Worm (Caenorhabditis elegans) whole organism, L3 larva: ENCODE measurements around the gene pgl-2.

Source experiments
- ZK546.5 ChIP-seq: sonication (generic microtip); optimal IDR thresholded peaks from 2 replicates; lab custom pipeline; 2017; ENCODE audit warnings: missing biosample characterization, missing genetic modification characterization
- aly-2 ChIP-seq: fragments of 150-350 bp; optimal IDR thresholded peaks from 2 replicates; lab custom pipeline; 2014; ENCODE audit warnings: missing biosample characterization, missing genetic modification characterization
- ama-1 ChIP-seq: fragments of 150-350 bp; optimal IDR thresholded peaks from 2 replicates; lab custom pipeline; 2018
- ceh-16 ChIP-seq: sonication (generic microtip); optimal IDR thresholded peaks from 2 replicates; lab custom pipeline; 2017; ENCODE audit warnings: missing biosample characterization, missing genetic modification characterization
- ceh-28 ChIP-seq: fragments of 150-350 bp; optimal IDR thresholded peaks from 2 replicates; lab custom pipeline; 2014; ENCODE audit warnings: missing biosample characterization, missing genetic modification reagents, missing genetic modification characterization
- ceh-82 ChIP-seq: fragments of 150-350 bp; optimal IDR thresholded peaks from 2 replicates; lab custom pipeline; 2014; ENCODE audit warnings: missing biosample characterization, missing genetic modification characterization
- ceh-9 ChIP-seq: sonication (generic microtip); optimal IDR thresholded peaks from 2 replicates; lab custom pipeline; 2018; ENCODE audit warnings: missing biosample characterization, missing genetic modification characterization
- daf-12 ChIP-seq: fragments of 150-350 bp; optimal IDR thresholded peaks from 2 replicates; lab custom pipeline; 2014; ENCODE audit warnings: missing biosample characterization, missing genetic modification reagents, missing genetic modification characterization
- egl-27 ChIP-seq: sonication (generic microtip); optimal IDR thresholded peaks from 4 replicates; lab custom pipeline; 2017; ENCODE audit warnings: missing biosample characterization, missing genetic modification reagents, missing genetic modification characterization
- egl-5 ChIP-seq: fragments of 150-350 bp; optimal IDR thresholded peaks from 2 replicates; lab custom pipeline; 2017; ENCODE audit warnings: missing biosample characterization, missing genetic modification reagents, missing genetic modification characterization, inconsistent platforms
- elt-1 ChIP-seq: fragments of 150-350 bp; optimal IDR thresholded peaks from 2 replicates; lab custom pipeline; 2014; ENCODE audit warnings: missing biosample characterization, missing genetic modification characterization
- elt-2 ChIP-seq: sonication (generic microtip); optimal IDR thresholded peaks from 2 replicates; lab custom pipeline; 2016; ENCODE audit warnings: missing genetic modification reagents, mild to moderate bottlenecking, missing genetic modification characterization, missing compliant biosample characterization
- eor-1 ChIP-seq, 2 experiments: fragments of 150-350 bp; optimal IDR thresholded peaks; 2 replicates each; lab custom pipeline; 2014 to 2018; ENCODE audit warnings: missing biosample characterization in 2 of 2, missing genetic modification characterization in 2 of 2
- fkh-10 ChIP-seq: sonication (generic microtip); optimal IDR thresholded peaks from 2 replicates; lab custom pipeline; 2017; ENCODE audit warnings: missing biosample characterization, missing genetic modification reagents, missing genetic modification characterization
- fkh-2 ChIP-seq: fragments of 150-350 bp; optimal IDR thresholded peaks from 2 replicates; lab custom pipeline; 2014; ENCODE audit warnings: missing biosample characterization, missing genetic modification reagents, missing genetic modification characterization
- hmg-11 ChIP-seq: sonication (generic microtip); optimal IDR thresholded peaks from 2 replicates; lab custom pipeline; 2016; ENCODE audit warnings: missing genetic modification characterization, missing compliant biosample characterization
- jun-1 ChIP-seq: fragments of 150-350 bp; optimal IDR thresholded peaks from 2 replicates; lab custom pipeline; 2014; ENCODE audit warnings: missing biosample characterization, missing genetic modification reagents, missing genetic modification characterization
- lin-15B ChIP-seq: fragments of 150-350 bp; optimal IDR thresholded peaks from 2 replicates; lab custom pipeline; 2014; ENCODE audit warnings: missing biosample characterization, missing genetic modification characterization
- lin-39 ChIP-seq: fragments of 150-350 bp; optimal IDR thresholded peaks from 2 replicates; lab custom pipeline; 2018; ENCODE audit warnings: missing biosample characterization, missing genetic modification reagents, missing genetic modification characterization
- lsy-12 ChIP-seq: sonication (generic microtip); optimal IDR thresholded peaks from 2 replicates; lab custom pipeline; 2016; ENCODE audit warnings: mild to moderate bottlenecking, missing genetic modification characterization, missing compliant biosample characterization
- mdl-1 ChIP-seq: fragments of 150-350 bp; optimal IDR thresholded peaks from 2 replicates; lab custom pipeline; 2014; ENCODE audit warnings: missing biosample characterization, missing genetic modification characterization
- mml-1 ChIP-seq: fragments of 150-350 bp; sonication (generic microtip); optimal IDR thresholded peaks from 3 replicates; lab custom pipeline; 2014; ENCODE audit warnings: missing biosample characterization, missing genetic modification characterization
- nfya-1 ChIP-seq: sonication (generic microtip); optimal IDR thresholded peaks from 2 replicates; lab custom pipeline; 2017; ENCODE audit warnings: missing genetic modification characterization, mild to moderate bottlenecking, missing compliant biosample characterization, antibody characterized with exemption, moderate library complexity; ENCODE audit not compliant: insufficient read depth
- nhr-11 ChIP-seq: fragments of 150-350 bp; optimal IDR thresholded peaks from 2 replicates; lab custom pipeline; 2014; ENCODE audit warnings: missing biosample characterization, missing genetic modification characterization
- nhr-12 ChIP-seq: fragments of 150-350 bp; optimal IDR thresholded peaks from 2 replicates; lab custom pipeline; 2014; ENCODE audit warnings: missing biosample characterization, missing genetic modification characterization
- nhr-23 ChIP-seq: fragments of 150-350 bp; optimal IDR thresholded peaks from 2 replicates; lab custom pipeline; 2014; ENCODE audit warnings: missing biosample characterization, missing genetic modification reagents, missing genetic modification characterization
- nhr-237 ChIP-seq: fragments of 150-350 bp; optimal IDR thresholded peaks from 2 replicates; lab custom pipeline; 2014; ENCODE audit warnings: missing biosample characterization, missing genetic modification characterization
- nhr-25 ChIP-seq: sonication (generic microtip); optimal IDR thresholded peaks from 2 replicates; lab custom pipeline; 2017; ENCODE audit warnings: missing biosample characterization, missing genetic modification characterization
- nhr-28 ChIP-seq: fragments of 150-350 bp; optimal IDR thresholded peaks from 2 replicates; lab custom pipeline; 2014; ENCODE audit warnings: missing biosample characterization, missing genetic modification characterization
- nhr-43 ChIP-seq: sonication (generic microtip); optimal IDR thresholded peaks from 2 replicates; lab custom pipeline; 2016; ENCODE audit warnings: mild to moderate bottlenecking, missing genetic modification characterization, missing compliant biosample characterization; ENCODE audit not compliant: poor library complexity, severe bottlenecking
- nhr-67 ChIP-seq: fragments of 150-350 bp; optimal IDR thresholded peaks from 2 replicates; lab custom pipeline; 2014; ENCODE audit warnings: missing biosample characterization, missing genetic modification characterization
- nhr-76 ChIP-seq: fragments of 150-350 bp; sonication (generic microtip); optimal IDR thresholded peaks from 5 replicates; lab custom pipeline; 2014; ENCODE audit warnings: missing biosample characterization, missing genetic modification characterization
- nhr-77 ChIP-seq: fragments of 150-350 bp; optimal IDR thresholded peaks from 2 replicates; lab custom pipeline; 2014; ENCODE audit warnings: missing biosample characterization, missing genetic modification characterization
- pha-4 ChIP-seq: fragments of 150-350 bp; optimal IDR thresholded peaks from 2 replicates; lab custom pipeline; 2014; ENCODE audit warnings: missing biosample characterization, missing genetic modification reagents, missing genetic modification characterization
- pqm-1 ChIP-seq: fragments of 150-350 bp; optimal IDR thresholded peaks from 2 replicates; lab custom pipeline; 2017; ENCODE audit warnings: missing biosample characterization, missing genetic modification characterization, inconsistent platforms
- sea-2 ChIP-seq: fragments of 150-350 bp; sonication (generic microtip); optimal IDR thresholded peaks from 4 replicates; lab custom pipeline; 2014; ENCODE audit warnings: missing biosample characterization, missing genetic modification reagents, missing genetic modification characterization
- skn-1 ChIP-seq: fragments of 150-350 bp; optimal IDR thresholded peaks from 2 replicates; lab custom pipeline; 2014; ENCODE audit warnings: missing biosample characterization, missing genetic modification characterization
- snpc-4 ChIP-seq: fragments of 150-350 bp; optimal IDR thresholded peaks from 2 replicates; lab custom pipeline; 2014; ENCODE audit warnings: missing biosample characterization, missing genetic modification characterization
- tbx-2 ChIP-seq: sonication (generic microtip); optimal IDR thresholded peaks from 2 replicates; lab custom pipeline; 2016; ENCODE audit warnings: mild to moderate bottlenecking, missing genetic modification characterization, missing compliant biosample characterization
- unc-39 ChIP-seq: sonication (generic microtip); optimal IDR thresholded peaks from 4 replicates; lab custom pipeline; 2017; ENCODE audit warnings: missing biosample characterization, missing genetic modification characterization
- unc-62 ChIP-seq: fragments of 150-350 bp; sonication (generic microtip); optimal IDR thresholded peaks from 4 replicates; lab custom pipeline; 2014; ENCODE audit warnings: missing biosample characterization, missing genetic modification reagents, missing genetic modification characterization
- ztf-11 ChIP-seq: fragments of 150-350 bp; optimal IDR thresholded peaks from 2 replicates; lab custom pipeline; 2014; ENCODE audit warnings: missing biosample characterization, missing genetic modification characterization
- ztf-4 ChIP-seq: fragments of 150-350 bp; optimal IDR thresholded peaks from 2 replicates; lab custom pipeline; 2014; ENCODE audit warnings: missing biosample characterization, missing genetic modification characterization

The pgl-2 gene

ce11 chrIII:8685590-8686240 is 10.5 kb upstream of the pgl-2 start:
- TF ChIP-seq ama-1 (peak; percentile 13), nhr-23 (tag; lab: Kevin White, UChicago) (peak; percentile 20), sea-2 (no peak), nhr-43 (tag; lab: Kevin White, UChicago) (peak; percentile 71), elt-2 (peak; percentile 28), elt-1 (tag; lab: Kevin White, UChicago) (no peak)

ce11 chrIII:8684421-8684820 is 9.2 kb upstream of the pgl-2 start, which contains the start of gene anmt-1:
Gene anmt-1, plus strand, starts transcription at chrIII:8684808.
- TF ChIP-seq unc-39 (tag; lab: Kevin White, UChicago) (no peak), fkh-10 (GFP tag; lab: Kevin White, UChicago) (no peak), aly-2 (tag; lab: Kevin White, UChicago) (no peak), mml-1 (tag; lab: Kevin White, UChicago) (no peak), nhr-12 (tag; lab: Kevin White, UChicago) (no peak), ama-1 (no peak), ceh-28 (tag; lab: Kevin White, UChicago) (no peak), ztf-11 (tag; lab: Kevin White, UChicago) (no peak), ceh-9 (tag; lab: Kevin White, UChicago) (no peak), egl-27 (tag; lab: Kevin White, UChicago) (no peak), fkh-2 (tag; lab: Kevin White, UChicago) (no peak)

- no peak for TF ChIP-seq eor-1 (tag; optimal IDR thresholded peaks at IDR 0.05; lab: Kevin White, UChicago)
- no peak for TF ChIP-seq daf-12 (tag; lab: Kevin White, UChicago)
- peak; percentile 11 for TF ChIP-seq pha-4 (tag; lab: Kevin White, UChicago)
- TF ChIP-seq snpc-4 (tag; lab: Kevin White, UChicago), result peak; percentile 14
- peak; percentile 24 for TF ChIP-seq nfya-1 (tag; lab: Kevin White, UChicago)
- peak; percentile 6 for TF ChIP-seq lin-15B (tag; lab: Kevin White, UChicago)
- TF ChIP-seq nhr-43 (tag; lab: Kevin White, UChicago), result peak; percentile 3
These were observed 8.5 kb upstream of the pgl-2 start, which contains the start of gene fli-1 for ce11 chrIII:8683679-8684263. Gene fli-1, minus strand, starts transcription at chrIII:8683736.

- TF ChIP-seq jun-1, result peak; percentile 61
- TF ChIP-seq egl-27 (tag; lab: Kevin White, UChicago), result no peak
- peak; percentile 74 for TF ChIP-seq lin-39 (tag; lab: Kevin White, UChicago)
- no peak for TF ChIP-seq unc-39 (tag; lab: Kevin White, UChicago)
- TF ChIP-seq ztf-11 (tag; lab: Kevin White, UChicago), result no peak
- TF ChIP-seq nhr-12 (tag; lab: Kevin White, UChicago), result no peak
- TF ChIP-seq daf-12 (tag; lab: Kevin White, UChicago), result no peak
- TF ChIP-seq nhr-237 (tag; lab: Kevin White, UChicago), result no peak
- TF ChIP-seq fkh-2 (tag; lab: Kevin White, UChicago), result no peak
- TF ChIP-seq nhr-11 (tag; lab: Kevin White, UChicago), result no peak
- peak; percentile 34 for TF ChIP-seq skn-1
- no peak for TF ChIP-seq aly-2 (tag; lab: Kevin White, UChicago)
- peak; percentile 34 for TF ChIP-seq lin-15B (tag; lab: Kevin White, UChicago)
- TF ChIP-seq lsy-12 (tag; lab: Kevin White, UChicago), result peak; percentile 64
- TF ChIP-seq ceh-9 (tag; lab: Kevin White, UChicago), result no peak
- peak; percentile 26 for TF ChIP-seq pqm-1 (tag; lab: Kevin White, UChicago)
- peak; percentile 67 for TF ChIP-seq nhr-43 (tag; lab: Kevin White, UChicago)
- TF ChIP-seq ceh-16 (tag; lab: Kevin White, UChicago), result no peak
- no peak for TF ChIP-seq fkh-10 (GFP tag; lab: Kevin White, UChicago)
- TF ChIP-seq egl-5 (tag; lab: Kevin White, UChicago), result peak; percentile 30
- peak; percentile 12 for TF ChIP-seq ceh-82
- TF ChIP-seq elt-2, result peak; percentile 15
- TF ChIP-seq ZK546.5 (tag; lab: Kevin White, UChicago), result no peak
- TF ChIP-seq nhr-67 (tag; lab: Kevin White, UChicago), result no peak
- TF ChIP-seq elt-1 (tag; lab: Kevin White, UChicago), result no peak
- TF ChIP-seq mdl-1 (tag; lab: Kevin White, UChicago), result no peak
- no peak for TF ChIP-seq eor-1 (tag; optimal IDR thresholded peaks at IDR 0.05; lab: Kevin White, UChicago)
- TF ChIP-seq tbx-2 (tag; lab: Kevin White, UChicago), result peak; percentile 55
- TF ChIP-seq hmg-11 (tag; lab: Kevin White, UChicago), result peak; percentile 90
- TF ChIP-seq nhr-77, result no peak
- peak; percentile 25 for TF ChIP-seq ztf-4 (tag; lab: Kevin White, UChicago)
- TF ChIP-seq unc-62 (GFP tag; lab: Kevin White, UChicago), result no peak
- TF ChIP-seq nfya-1 (tag; lab: Kevin White, UChicago), result peak; percentile 71
- no peak for TF ChIP-seq mml-1 (tag; lab: Kevin White, UChicago)
- TF ChIP-seq nhr-76 (tag; lab: Kevin White, UChicago), result no peak
- TF ChIP-seq nhr-25 (tag; lab: Kevin White, UChicago), result peak; percentile 51
- no peak for TF ChIP-seq nhr-28 (tag; lab: Kevin White, UChicago)
These were observed 3.1 kb upstream of the pgl-2 start for ce11 chrIII:8678371-8678770.
